Worm (Caenorhabditis elegans) whole organism, L1 larva: ENCODE results near the gene R05G6.5.
A peak's percentile ranks its signal among the peaks of the same experiment; 100 is the strongest.

Source experiments
- C04F5.9 ChIP-seq: sonication (generic microtip); optimal IDR thresholded peaks from 2 replicates; lab custom pipeline; 2016; ENCODE audit warnings: missing genetic modification characterization, missing compliant biosample characterization
- C16A3.4 ChIP-seq: fragments of 150-350 bp; optimal IDR thresholded peaks from 2 replicates; lab custom pipeline; 2014; ENCODE audit warnings: missing biosample characterization, missing genetic modification characterization
- Y116A8C.19 ChIP-seq: sonication (generic microtip); optimal IDR thresholded peaks from 2 replicates; lab custom pipeline; 2016; ENCODE audit warnings: missing compliant biosample characterization, missing genetic modification characterization, borderline replicate concordance
- alr-1 ChIP-seq: fragments of 200-800 bp; sonication (Bioruptor generic); optimal IDR thresholded peaks from 2 replicates; lab custom pipeline; 2018; ENCODE audit warnings: borderline replicate concordance, mild to moderate bottlenecking, missing genetic modification characterization, missing compliant biosample characterization
- aly-2 ChIP-seq: fragments of 150-350 bp; optimal IDR thresholded peaks from 2 replicates; lab custom pipeline; 2014; ENCODE audit warnings: missing biosample characterization, missing genetic modification characterization
- ceh-63 ChIP-seq: fragments of 200-800 bp; sonication (Bioruptor generic); optimal IDR thresholded peaks from 2 replicates; lab custom pipeline; 2018; ENCODE audit warnings: mild to moderate bottlenecking, missing genetic modification characterization, missing compliant biosample characterization
- ceh-8 ChIP-seq: fragments of 200-800 bp; sonication (Bioruptor generic); optimal IDR thresholded peaks from 2 replicates; lab custom pipeline; 2018; ENCODE audit warnings: mild to moderate bottlenecking, missing genetic modification characterization, moderate library complexity, missing compliant biosample characterization
- ces-1 ChIP-seq: fragments of 150-350 bp; optimal IDR thresholded peaks from 2 replicates; lab custom pipeline; 2014; ENCODE audit warnings: missing biosample characterization, missing genetic modification reagents, missing genetic modification characterization
- dsc-1 ChIP-seq: sonication (generic microtip); optimal IDR thresholded peaks from 2 replicates; lab custom pipeline; 2016; ENCODE audit warnings: mild to moderate bottlenecking, missing genetic modification characterization, missing compliant biosample characterization
- efl-1 ChIP-seq, 4 experiments: fragments of 150-350 bp; optimal IDR thresholded peaks in 3 of 4; peaks in 1 of 4; 1 replicate in 1 of 4; 2 replicates in 3 of 4; lab custom pipeline; 2014; ENCODE audit warnings: missing biosample characterization in 2 of 4, missing genetic modification characterization in 2 of 4, missing genetic modification reagents in 2 of 4
- egl-13 ChIP-seq: sonication (generic microtip); optimal IDR thresholded peaks from 2 replicates; lab custom pipeline; 2016; ENCODE audit warnings: missing genotype, missing genetic modification reagents, missing genetic modification characterization, missing compliant biosample characterization
- egl-27 ChIP-seq, 2 experiments: fragments of 150-350 bp in 1 of 2; sonication (generic microtip); optimal IDR thresholded peaks; 3 replicates each; lab custom pipeline; 2017 to 2018; ENCODE audit warnings: missing biosample characterization in 2 of 2, missing genetic modification characterization in 2 of 2, missing genetic modification reagents in 2 of 2
- ets-5 ChIP-seq: fragments of 200-800 bp; sonication (Bioruptor generic); IDR thresholded peaks from 2 replicates; pipeline ENCODE4 v1.3.6; 2022; ENCODE audit warnings: missing genetic modification characterization, missing compliant biosample characterization
- fkh-10 ChIP-seq: sonication (generic microtip); optimal IDR thresholded peaks from 2 replicates; lab custom pipeline; 2017; ENCODE audit warnings: missing biosample characterization, missing genetic modification reagents, missing genetic modification characterization
- fkh-4 ChIP-seq: sonication (generic microtip); optimal IDR thresholded peaks from 2 replicates; lab custom pipeline; 2016; ENCODE audit warnings: missing compliant biosample characterization, missing genetic modification characterization, borderline replicate concordance
- fos-1 ChIP-seq: fragments of 150-350 bp; optimal IDR thresholded peaks from 2 replicates; lab custom pipeline; 2014; ENCODE audit warnings: missing biosample characterization, missing genetic modification characterization
- hlh-17 ChIP-seq: fragments of 200-800 bp; sonication (Bioruptor generic); optimal IDR thresholded peaks from 2 replicates; lab custom pipeline; 2018; ENCODE audit warnings: missing genetic modification characterization, mild to moderate bottlenecking, missing compliant biosample characterization, moderate library complexity, borderline replicate concordance
- lin-13 ChIP-seq: fragments of 150-350 bp; optimal IDR thresholded peaks from 2 replicates; lab custom pipeline; 2014; ENCODE audit warnings: missing biosample characterization, missing genetic modification reagents, missing genetic modification characterization
- lin-14 ChIP-seq: fragments of 200-800 bp; sonication (Bioruptor generic); optimal IDR thresholded peaks from 2 replicates; lab custom pipeline; 2018; ENCODE audit warnings: mild to moderate bottlenecking, missing genetic modification characterization, moderate library complexity, missing compliant biosample characterization
- lin-15B ChIP-seq: fragments of 150-350 bp; sonication (generic microtip); optimal IDR thresholded peaks from 3 replicates; lab custom pipeline; 2014; ENCODE audit warnings: missing biosample characterization, missing genetic modification characterization
- lin-35 ChIP-seq, 2 experiments: fragments of 150-350 bp; optimal IDR thresholded peaks; 2 replicates each; lab custom pipeline; 2014; ENCODE audit warnings: missing biosample characterization in 2 of 2, missing genetic modification characterization in 2 of 2, missing genetic modification reagents in 2 of 2
- lin-39 ChIP-seq: fragments of 150-350 bp; optimal IDR thresholded peaks from 2 replicates; lab custom pipeline; 2014; ENCODE audit warnings: missing biosample characterization, missing genetic modification reagents, missing genetic modification characterization
- lir-3 ChIP-seq: sonication (generic microtip); optimal IDR thresholded peaks from 2 replicates; lab custom pipeline; 2016; ENCODE audit warnings: mild to moderate bottlenecking, missing genetic modification characterization, moderate library complexity, missing compliant biosample characterization; ENCODE audit not compliant: poor library complexity
- mab-9 ChIP-seq: fragments of 200-800 bp; sonication (Bioruptor generic); IDR thresholded peaks from 2 replicates; pipeline ENCODE4 v1.3.6; 2022; ENCODE audit warnings: missing genetic modification reagents, missing genetic modification characterization, missing compliant biosample characterization
- mdl-1 ChIP-seq, 2 experiments: fragments of 150-350 bp; optimal IDR thresholded peaks; 2 replicates each; lab custom pipeline; 2014 to 2017; ENCODE audit warnings: missing biosample characterization in 2 of 2, missing genetic modification characterization in 2 of 2, inconsistent platforms in 1 of 2
- mef-2 ChIP-seq: fragments of 150-350 bp; optimal IDR thresholded peaks from 2 replicates; lab custom pipeline; 2014; ENCODE audit warnings: missing biosample characterization, missing genetic modification characterization
- mep-1 ChIP-seq: fragments of 150-350 bp; optimal IDR thresholded peaks from 2 replicates; lab custom pipeline; 2014; ENCODE audit warnings: missing biosample characterization, missing genetic modification characterization
- nhr-11 ChIP-seq: fragments of 150-350 bp; optimal IDR thresholded peaks from 2 replicates; lab custom pipeline; 2014; ENCODE audit warnings: missing biosample characterization, missing genetic modification characterization
- nhr-12 ChIP-seq: sonication (generic microtip); optimal IDR thresholded peaks from 2 replicates; lab custom pipeline; 2017; ENCODE audit warnings: missing biosample characterization, missing genetic modification characterization
- nhr-71 ChIP-seq: sonication (generic microtip); optimal IDR thresholded peaks from 2 replicates; lab custom pipeline; 2016; ENCODE audit warnings: mild to moderate bottlenecking, missing genetic modification characterization, moderate library complexity, missing compliant biosample characterization
- nhr-76 ChIP-seq: sonication (generic microtip); optimal IDR thresholded peaks from 2 replicates; lab custom pipeline; 2017; ENCODE audit warnings: missing biosample characterization, missing genetic modification characterization
- nhr-85 ChIP-seq: sonication (generic microtip); peaks from one replicate; lab custom pipeline; 2016; ENCODE audit warnings: missing genetic modification characterization, inconsistent platforms, missing compliant biosample characterization
- pag-3 ChIP-seq: sonication (generic microtip); optimal IDR thresholded peaks from 2 replicates; lab custom pipeline; 2017; ENCODE audit warnings: missing genetic modification characterization, mild to moderate bottlenecking, missing compliant biosample characterization, antibody characterized with exemption, borderline replicate concordance; ENCODE audit not compliant: insufficient read depth
- pax-3 ChIP-seq: fragments of 200-800 bp; sonication (Bioruptor generic); optimal IDR thresholded peaks from 2 replicates; lab custom pipeline; 2018; ENCODE audit warnings: mild to moderate bottlenecking, missing genetic modification characterization, moderate library complexity, missing compliant biosample characterization
- rnt-1 ChIP-seq: sonication (generic microtip); optimal IDR thresholded peaks from 2 replicates; lab custom pipeline; 2016; ENCODE audit warnings: mild to moderate bottlenecking, missing genetic modification characterization, moderate library complexity, missing compliant biosample characterization
- snu-23 ChIP-seq: sonication (generic microtip); optimal IDR thresholded peaks from 2 replicates; lab custom pipeline; 2016; ENCODE audit warnings: missing genetic modification characterization, missing compliant biosample characterization
- sox-4 ChIP-seq: sonication (generic microtip); optimal IDR thresholded peaks from 2 replicates; lab custom pipeline; 2016; ENCODE audit warnings: missing genetic modification characterization, missing compliant biosample characterization
- sptf-1 ChIP-seq: fragments of 150-350 bp; optimal IDR thresholded peaks from 2 replicates; lab custom pipeline; 2014; ENCODE audit warnings: missing biosample characterization, missing genetic modification characterization
- sup-37 ChIP-seq: fragments of 200-800 bp; sonication (Bioruptor generic); optimal IDR thresholded peaks from 2 replicates; lab custom pipeline; 2018; ENCODE audit warnings: mild to moderate bottlenecking, missing genetic modification characterization, missing compliant biosample characterization
- swsn-7 ChIP-seq: sonication (generic microtip); optimal IDR thresholded peaks from 2 replicates; lab custom pipeline; 2016; ENCODE audit warnings: missing genetic modification characterization, missing compliant biosample characterization
- unc-130 ChIP-seq: fragments of 150-350 bp; optimal IDR thresholded peaks from 2 replicates; lab custom pipeline; 2017; ENCODE audit warnings: missing biosample characterization, missing genetic modification characterization, inconsistent platforms
- unc-62 ChIP-seq: fragments of 150-350 bp; optimal IDR thresholded peaks from 2 replicates; lab custom pipeline; 2014; ENCODE audit warnings: missing biosample characterization, missing genetic modification reagents, missing genetic modification characterization
- unc-86 ChIP-seq: sonication (generic microtip); optimal IDR thresholded peaks from 2 replicates; lab custom pipeline; 2016; ENCODE audit warnings: missing genetic modification characterization, missing compliant biosample characterization
- xbp-1 ChIP-seq: sonication (generic microtip); optimal IDR thresholded peaks from 2 replicates; lab custom pipeline; 2016; ENCODE audit warnings: missing genetic modification characterization, missing compliant biosample characterization
- ztf-11 ChIP-seq, 2 experiments: sonication (generic microtip); optimal IDR thresholded peaks; 2 replicates each; lab custom pipeline; 2016 to 2017; ENCODE audit warnings: missing genetic modification characterization in 2 of 2, missing biosample characterization in 1 of 2, missing compliant biosample characterization in 1 of 2

R05G6.5 gene

DNA sequence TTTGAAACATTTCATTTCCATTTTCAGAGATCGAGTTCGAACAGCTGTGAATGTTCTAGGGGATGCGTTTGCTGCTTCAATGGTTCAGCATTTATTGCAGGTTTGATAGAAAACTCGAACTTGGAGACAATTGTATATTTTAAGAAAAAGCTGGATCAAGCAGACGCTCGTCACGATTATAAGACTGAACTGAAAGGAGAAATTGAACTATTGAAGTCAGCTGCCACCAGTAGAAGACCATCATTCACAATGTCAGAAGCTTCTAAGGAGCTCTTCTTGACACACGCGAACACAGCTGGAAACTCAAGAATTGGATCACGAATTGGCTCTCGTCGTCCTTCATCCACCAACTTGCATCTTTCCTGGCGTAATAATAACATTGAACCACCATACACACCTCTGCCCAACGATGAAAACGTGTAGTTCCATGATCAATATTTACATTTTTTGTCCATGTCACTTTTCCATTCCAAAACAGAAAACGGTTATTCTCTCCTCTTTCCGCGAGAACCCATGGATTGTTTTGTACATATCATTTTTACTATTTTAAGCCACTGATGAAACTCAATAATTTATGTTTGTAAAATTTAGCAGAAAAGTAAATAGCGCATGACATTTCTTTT lies 2.2 kb upstream of the R05G6.5 start (continued):
- no peak for TF ChIP-seq C16A3.4
- no peak for TF ChIP-seq hlh-17 (GFP tag; lab: Kevin White, UChicago)
- TF ChIP-seq pag-3 (tag; lab: Kevin White, UChicago) = no peak
- TF ChIP-seq mep-1 (tag; lab: Kevin White, UChicago) = no peak
- TF ChIP-seq fkh-4 (tag; lab: Kevin White, UChicago) = no peak
- TF ChIP-seq ceh-8 (GFP tag; lab: Kevin White, UChicago) = no peak
- TF ChIP-seq ztf-11 (tag; optimal IDR thresholded peaks at IDR 0.05; lab: Kevin White, UChicago) = peak in 1 of 2 experiments; percentile 11
- peak; percentile 62 for TF ChIP-seq snu-23 (GFP tag; lab: Kevin White, UChicago)
- TF ChIP-seq swsn-7 (tag; lab: Kevin White, UChicago) = peak; percentile 44
- TF ChIP-seq ces-1 (GFP tag; lab: Kevin White, UChicago) = no peak
- no peak for TF ChIP-seq nhr-12 (tag; lab: Kevin White, UChicago)
- no peak for TF ChIP-seq fkh-10 (GFP tag; lab: Kevin White, UChicago)
- peak; percentile 87 for TF ChIP-seq aly-2 (tag; lab: Kevin White, UChicago)
- TF ChIP-seq sup-37 (GFP tag; lab: Kevin White, UChicago) = peak; percentile 47
- no peak for TF ChIP-seq unc-86 (tag; lab: Kevin White, UChicago)
- TF ChIP-seq efl-1 (optimal IDR thresholded peaks at IDR 0.05; lab: Kevin White, UChicago) = peak in 1 of 2 experiments; percentile 15
- peak in 1 of 2 experiments; percentile 88 for TF ChIP-seq efl-1 (GFP tag; optimal IDR thresholded peaks at IDR 0.05 in 1 of 2; lab: Kevin White, UChicago)
- TF ChIP-seq mdl-1 (tag; optimal IDR thresholded peaks at IDR 0.05; lab: Kevin White, UChicago) = no peak
- peak; percentile 44 for TF ChIP-seq pax-3 (tag; lab: Kevin White, UChicago)
- TF ChIP-seq sptf-1 = no peak
- TF ChIP-seq mab-9 (GFP tag; lab: Robert Waterston, UW) = no peak

DNA sequence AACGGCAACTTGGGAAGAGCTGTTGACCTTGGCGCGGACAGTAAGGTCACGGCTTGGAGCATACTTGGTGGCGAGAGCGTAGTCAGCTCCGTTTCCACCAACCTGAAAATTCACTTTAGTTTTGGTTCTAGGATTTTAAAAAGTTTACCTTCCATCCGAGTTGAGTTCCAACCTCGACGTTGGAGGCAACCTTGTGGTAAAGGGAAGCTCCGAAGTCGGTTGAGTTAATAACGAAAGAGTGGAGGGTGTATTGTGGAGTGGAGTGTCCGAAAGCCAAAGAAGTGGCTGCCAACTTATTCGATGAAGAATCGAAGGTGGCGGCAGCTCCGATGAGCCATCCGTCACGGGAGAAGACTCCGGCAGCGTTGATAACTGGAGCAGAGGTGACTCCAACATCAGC lies 1.5 kb upstream of the R05G6.5 start:
- TF ChIP-seq aly-2 (tag; lab: Kevin White, UChicago) (no peak), Y116A8C.19 (tag; lab: Kevin White, UChicago) (no peak), unc-130 (tag; lab: Kevin White, UChicago) (no peak), lin-14 (no peak), ets-5 (GFP tag; lab: Robert Waterston, UW) (0 out of 2 replicates have a peak, but pooled peaks have one; percentile 45), efl-1 (optimal IDR thresholded peaks at IDR 0.05; lab: Kevin White, UChicago) (no peak), efl-1 (GFP tag; optimal IDR thresholded peaks at IDR 0.05 in 1 of 2; lab: Kevin White, UChicago) (peak in 1 of 2 experiments; percentile 93), lir-3 (tag; lab: Kevin White, UChicago) (no peak)
- TF ChIP-seq, all 84 proteins: peak for 2

DNA sequence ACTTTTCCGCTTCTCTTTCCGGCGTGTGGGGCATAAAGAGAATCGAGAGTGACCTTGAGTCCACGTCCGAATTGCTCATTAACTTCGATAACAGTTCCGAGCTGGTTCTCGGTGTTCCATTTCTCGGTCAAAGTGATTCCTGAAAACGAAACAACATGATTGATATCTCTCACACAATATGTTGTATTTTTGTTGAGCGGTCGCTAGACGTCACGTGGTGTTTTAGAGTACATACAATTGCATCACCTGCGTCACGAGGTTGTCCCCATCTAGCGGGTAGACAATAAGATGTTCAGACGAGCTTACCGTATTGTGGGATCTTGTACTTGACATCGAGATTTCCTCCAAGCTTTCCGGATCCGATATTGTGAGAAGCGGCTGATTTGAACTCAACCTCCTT lies 862 bp upstream of the R05G6.5 start:
- no peak for TF ChIP-seq ztf-11 (tag; optimal IDR thresholded peaks at IDR 0.05; lab: Kevin White, UChicago)
- TF ChIP-seq unc-62 (GFP tag; lab: Kevin White, UChicago) = no peak
- TF ChIP-seq sptf-1 = no peak
- no peak for TF ChIP-seq xbp-1 (tag; lab: Kevin White, UChicago)
- peak; percentile 28 to 80 for TF ChIP-seq lin-35 (GFP tag; optimal IDR thresholded peaks at IDR 0.05; lab: Kevin White, UChicago)
- TF ChIP-seq fos-1 (tag; lab: Kevin White, UChicago) = no peak
- no peak for TF ChIP-seq mef-2
- peak; percentile 60 for TF ChIP-seq rnt-1 (tag; lab: Kevin White, UChicago)
- TF ChIP-seq egl-27 (tag; optimal IDR thresholded peaks at IDR 0.05; lab: Kevin White, UChicago) = no peak
- no peak for TF ChIP-seq sox-4 (tag; lab: Kevin White, UChicago)
- no peak for TF ChIP-seq egl-13
- peak; percentile 9 for TF ChIP-seq lir-3 (tag; lab: Kevin White, UChicago)
- TF ChIP-seq nhr-71 (tag; lab: Kevin White, UChicago) = peak; percentile 83
- peak; percentile 9 for TF ChIP-seq lin-39 (tag; lab: Kevin White, UChicago)
- no peak for TF ChIP-seq nhr-76 (tag; lab: Kevin White, UChicago)
- peak; percentile 56 for TF ChIP-seq lin-13 (GFP tag; lab: Kevin White, UChicago)
- no peak for TF ChIP-seq lin-15B (tag; lab: Kevin White, UChicago)
- peak; percentile 11 to 45 for TF ChIP-seq efl-1 (optimal IDR thresholded peaks at IDR 0.05; lab: Kevin White, UChicago)
- peak; percentile 59 to 97 for TF ChIP-seq efl-1 (GFP tag; optimal IDR thresholded peaks at IDR 0.05 in 1 of 2; lab: Kevin White, UChicago)
- TF ChIP-seq C04F5.9 (tag; lab: Kevin White, UChicago) = peak; percentile 2
- peak; percentile 34 for TF ChIP-seq C16A3.4
- TF ChIP-seq Y116A8C.19 (tag; lab: Kevin White, UChicago) = no peak
- TF ChIP-seq nhr-11 = no peak
- TF ChIP-seq ceh-63 = no peak
- no peak for TF ChIP-seq alr-1
- no peak for TF ChIP-seq dsc-1 (tag; lab: Kevin White, UChicago)
- peak; percentile 81 for TF ChIP-seq nhr-85 (tag; lab: Kevin White, UChicago)
